Fruit fly (Drosophila melanogaster) whole organism, embryonic: ENCODE measurements around the gene CG14194.

Experiments
- ATbp ChIP-seq: fragments of 200-800 bp; sonication (Bioruptor generic); optimal IDR thresholded peaks from 2 replicates; lab custom pipeline; 2017; ENCODE audit warnings: missing biosample characterization, mild to moderate bottlenecking, missing genetic modification characterization, missing genetic modification reagents
- Ada2b ChIP-seq: fragments of 200-800 bp; sonication (Bioruptor generic); IDR thresholded peaks from 2 replicates; pipeline ENCODE4 v1.3.6; 2022; ENCODE audit warnings: missing biosample characterization, missing genetic modification characterization
- Bdp1 ChIP-seq: fragments of 200-800 bp; sonication (Bioruptor generic); optimal IDR thresholded peaks from 3 replicates; lab custom pipeline; 2016; ENCODE audit warnings: missing biosample characterization, missing genetic modification characterization
- C15 ChIP-seq: fragments of 200-800 bp; sonication (Bioruptor generic); IDR thresholded peaks from 3 replicates; pipeline ENCODE4 v1.3.6; 2022; ENCODE audit warnings: missing biosample characterization, missing genetic modification characterization
- CG11093 ChIP-seq: fragments of 200-800 bp; sonication (Bioruptor generic); IDR thresholded peaks from 3 replicates; pipeline ENCODE4 v1.3.6; 2022; ENCODE audit warnings: missing biosample characterization, missing genetic modification characterization
- CG11696 ChIP-seq: fragments of 200-800 bp; sonication (Bioruptor generic); IDR thresholded peaks from 2 replicates; pipeline ENCODE4 v1.3.6; 2022; ENCODE audit warnings: missing biosample characterization, missing genetic modification characterization
- CG12391 ChIP-seq: fragments of 200-800 bp; sonication (Bioruptor generic); optimal IDR thresholded peaks from 3 replicates; lab custom pipeline; 2018; ENCODE audit warnings: missing biosample characterization, mild to moderate bottlenecking, missing genetic modification characterization, moderate library complexity
- CG14710 ChIP-seq: fragments of 200-800 bp; sonication (Bioruptor generic); optimal IDR thresholded peaks from 3 replicates; lab custom pipeline; 2019; ENCODE audit warnings: missing biosample characterization, mild to moderate bottlenecking, missing genetic modification characterization, moderate library complexity
- CG16779 ChIP-seq: fragments of 200-800 bp; sonication (Bioruptor generic); IDR thresholded peaks from 2 replicates; pipeline ENCODE4 v1.3.6; 2022; ENCODE audit warnings: missing biosample characterization, missing genetic modification characterization
- CG16813 ChIP-seq: fragments of 200-800 bp; sonication (Bioruptor generic); IDR thresholded peaks from 3 replicates; pipeline ENCODE4 v1.3.6; 2022; ENCODE audit warnings: missing biosample characterization, missing genetic modification characterization; ENCODE audit not compliant: partially characterized antibody
- CG17361 ChIP-seq: fragments of 200-800 bp; sonication (Bioruptor generic); IDR thresholded peaks from 3 replicates; pipeline ENCODE4 v1.3.6; 2022; ENCODE audit warnings: missing biosample characterization, missing genetic modification characterization
- CG17829 ChIP-seq: fragments of 200-800 bp; optimal IDR thresholded peaks from 2 replicates; lab custom pipeline; 2019; ENCODE audit warnings: missing biosample characterization, mild to moderate bottlenecking, missing genetic modification characterization, moderate library complexity
- CG2202 ChIP-seq: fragments of 200-800 bp; sonication (Bioruptor generic); optimal IDR thresholded peaks from 2 replicates; lab custom pipeline; 2018; ENCODE audit warnings: missing biosample characterization, mild to moderate bottlenecking, missing genetic modification characterization
- CG3065 ChIP-seq: fragments of 200-800 bp; sonication (Bioruptor generic); optimal IDR thresholded peaks from 2 replicates; lab custom pipeline; 2016; ENCODE audit warnings: missing biosample characterization, missing genetic modification characterization
- CG31388 ChIP-seq: fragments of 200-800 bp; sonication (Bioruptor generic); optimal IDR thresholded peaks from 2 replicates; lab custom pipeline; 2016; ENCODE audit warnings: missing biosample characterization, missing genetic modification characterization
- CG4707 ChIP-seq: fragments of 200-800 bp; sonication (Bioruptor generic); optimal IDR thresholded peaks from 2 replicates; lab custom pipeline; 2018; ENCODE audit warnings: missing biosample characterization, mild to moderate bottlenecking, missing genetic modification characterization, moderate library complexity
- CG6254 ChIP-seq: fragments of 200-800 bp; sonication (Bioruptor generic); optimal IDR thresholded peaks from 3 replicates; lab custom pipeline; 2017; ENCODE audit warnings: mild to moderate bottlenecking, missing biosample characterization, missing genetic modification reagents, missing genetic modification characterization
- CG6272 ChIP-seq: fragments of 200-800 bp; sonication (Bioruptor generic); IDR thresholded peaks from 2 replicates; pipeline ENCODE4 v1.3.6; 2022; ENCODE audit warnings: missing biosample characterization, missing genetic modification characterization
- CG6683 ChIP-seq: fragments of 200-800 bp; sonication (Bioruptor generic); optimal IDR thresholded peaks from 2 replicates; lab custom pipeline; 2017; ENCODE audit warnings: missing biosample characterization, mild to moderate bottlenecking, missing genetic modification characterization, missing genetic modification reagents
- CG7928 ChIP-seq: fragments of 200-800 bp; sonication (Bioruptor generic); optimal IDR thresholded peaks from 2 replicates; lab custom pipeline; 2017; ENCODE audit warnings: missing biosample characterization, mild to moderate bottlenecking, missing genetic modification characterization
- CG7963 ChIP-seq: fragments of 200-800 bp; sonication (Bioruptor generic); IDR thresholded peaks from 3 replicates; pipeline ENCODE4 v1.3.6; 2022; ENCODE audit warnings: missing biosample characterization, missing genetic modification characterization; ENCODE audit not compliant: partially characterized antibody
- CG8765 ChIP-seq: fragments of 200-800 bp; sonication (Bioruptor generic); IDR thresholded peaks from 2 replicates; pipeline ENCODE4 v1.3.6; 2022; ENCODE audit warnings: missing biosample characterization, missing genetic modification characterization
- CG9876 ChIP-seq: fragments of 200-800 bp; sonication (Bioruptor generic); optimal IDR thresholded peaks from 2 replicates; lab custom pipeline; 2016; ENCODE audit warnings: missing biosample characterization, missing genetic modification characterization
- CkIIα-i1 ChIP-seq: fragments of 200-800 bp; sonication (Bioruptor generic); IDR thresholded peaks from 2 replicates; pipeline ENCODE4 v1.3.6; 2022; ENCODE audit warnings: missing biosample characterization, missing genetic modification characterization
- D19A ChIP-seq: fragments of 200-800 bp; optimal IDR thresholded peaks from 3 replicates; lab custom pipeline; 2019; ENCODE audit warnings: missing biosample characterization, mild to moderate bottlenecking, missing genetic modification characterization, moderate library complexity
- Dek ChIP-seq: fragments of 200-800 bp; sonication (Bioruptor generic); optimal IDR thresholded peaks from 3 replicates; lab custom pipeline; 2019; ENCODE audit warnings: missing biosample characterization, mild to moderate bottlenecking, missing genetic modification characterization, moderate library complexity
- Ets65A ChIP-seq: fragments of 200-800 bp; sonication (Bioruptor generic); peaks from one replicate; lab custom pipeline; 2016; ENCODE audit warnings: missing biosample characterization, missing genetic modification characterization
- H15 ChIP-seq: fragments of 200-800 bp; sonication (Bioruptor generic); IDR thresholded peaks from 3 replicates; pipeline ENCODE4 v1.3.6; 2022; ENCODE audit warnings: missing biosample characterization, missing genetic modification characterization
- MESR4 ChIP-seq: fragments of 200-800 bp; sonication (Bioruptor generic); optimal IDR thresholded peaks from 2 replicates; lab custom pipeline; 2018; ENCODE audit warnings: missing biosample characterization, mild to moderate bottlenecking, missing genetic modification characterization, moderate library complexity
- Med ChIP-seq: fragments of 200-800 bp; sonication (Bioruptor generic); peaks from one replicate; lab custom pipeline; 2016; ENCODE audit warnings: missing biosample characterization, missing genetic modification characterization, mild to moderate bottlenecking, inconsistent platforms, moderate library complexity
- Nf-YA ChIP-seq: fragments of 200-800 bp; sonication (Bioruptor generic); IDR thresholded peaks from 2 replicates; pipeline ENCODE4 v1.3.6; 2022; ENCODE audit warnings: missing biosample characterization, missing genetic modification characterization
- Sry-β ChIP-seq: fragments of 200-800 bp; sonication (Bioruptor generic); optimal IDR thresholded peaks from 2 replicates; lab custom pipeline; 2018; ENCODE audit warnings: missing biosample characterization, mild to moderate bottlenecking, missing genetic modification characterization, moderate library complexity
- Vsx1 ChIP-seq: fragments of 200-800 bp; sonication (Bioruptor generic); optimal IDR thresholded peaks from 2 replicates; lab custom pipeline; 2017; ENCODE audit warnings: missing biosample characterization, mild to moderate bottlenecking, missing genetic modification characterization, missing genetic modification reagents
- amos ChIP-seq: fragments of 200-800 bp; sonication (Bioruptor generic); IDR thresholded peaks from 2 replicates; pipeline ENCODE4 v1.3.6; 2022; ENCODE audit warnings: missing biosample characterization, missing genetic modification characterization; ENCODE audit not compliant: partially characterized antibody
- esg ChIP-seq: fragments of 200-800 bp; sonication (Bioruptor generic); conservative IDR thresholded peaks from 2 replicates; pipeline ENCODE4 v1.3.6; 2022; ENCODE audit warnings: missing biosample characterization, missing genetic modification characterization
- fd64A ChIP-seq: fragments of 200-800 bp; sonication (Bioruptor generic); optimal IDR thresholded peaks from 3 replicates; lab custom pipeline; 2018; ENCODE audit warnings: missing biosample characterization, mild to moderate bottlenecking, missing genetic modification characterization
- h ChIP-seq: fragments of >200 bp; optimal IDR thresholded peaks from 2 replicates; lab custom pipeline; 2017
- inv ChIP-seq: fragments of 200-800 bp; sonication (Bioruptor generic); IDR thresholded peaks from 2 replicates; pipeline ENCODE4 v1.3.6; 2022; ENCODE audit warnings: missing biosample characterization, missing genetic modification characterization; ENCODE audit not compliant: partially characterized antibody
- jigr1 ChIP-seq: fragments of 200-800 bp; sonication (Bioruptor generic); IDR thresholded peaks from 3 replicates; pipeline ENCODE4 v1.3.6; 2022; ENCODE audit warnings: missing biosample characterization, missing genetic modification characterization
- kah ChIP-seq: fragments of 200-800 bp; sonication (Bioruptor generic); optimal IDR thresholded peaks from 2 replicates; lab custom pipeline; 2018; ENCODE audit warnings: missing biosample characterization, mild to moderate bottlenecking, missing genetic modification characterization
- otp ChIP-seq: fragments of 200-800 bp; sonication (Bioruptor generic); IDR thresholded peaks from 3 replicates; pipeline ENCODE4, ENCODE4 v1.3.6; 2022; ENCODE audit warnings: missing biosample characterization, missing genetic modification characterization
- pb ChIP-seq: fragments of 200-800 bp; sonication (Bioruptor generic); optimal IDR thresholded peaks from 3 replicates; lab custom pipeline; 2016; ENCODE audit warnings: missing biosample characterization, missing genetic modification characterization
- pros ChIP-seq: fragments of 200-800 bp; sonication (Bioruptor generic); optimal IDR thresholded peaks from 3 replicates; lab custom pipeline; 2019; ENCODE audit warnings: missing biosample characterization, mild to moderate bottlenecking, missing genetic modification characterization, moderate library complexity
- sd ChIP-seq: fragments of 200-800 bp; sonication (Bioruptor generic); optimal IDR thresholded peaks from 3 replicates; lab custom pipeline; 2018; ENCODE audit warnings: missing biosample characterization, mild to moderate bottlenecking, missing genetic modification characterization, moderate library complexity
- sens ChIP-seq: fragments of 200-800 bp; sonication (Bioruptor generic); peaks from one replicate; lab custom pipeline; 2016; ENCODE audit warnings: missing biosample characterization, missing genetic modification characterization
- sob ChIP-seq: fragments of 200-800 bp; sonication (Bioruptor generic); IDR thresholded peaks from 2 replicates; pipeline ENCODE4 v1.3.6; 2022; ENCODE audit warnings: missing biosample characterization, missing genetic modification characterization
- sqz ChIP-seq: fragments of 200-800 bp; sonication (Bioruptor generic); optimal IDR thresholded peaks from 3 replicates; lab custom pipeline; 2018; ENCODE audit warnings: missing biosample characterization, mild to moderate bottlenecking, missing genetic modification characterization
- stc ChIP-seq: fragments of 200-800 bp; sonication (Bioruptor generic); IDR thresholded peaks from 2 replicates; pipeline ENCODE4 v1.3.6; 2022; ENCODE audit warnings: missing biosample characterization, missing genetic modification characterization
- vnd ChIP-seq: fragments of 200-800 bp; sonication (Bioruptor generic); IDR thresholded peaks from 3 replicates; pipeline ENCODE4 v1.3.6; 2022; ENCODE audit warnings: missing biosample characterization, missing genetic modification characterization; ENCODE audit not compliant: partially characterized antibody
- zf30C ChIP-seq: fragments of 200-800 bp; sonication (Bioruptor generic); optimal IDR thresholded peaks from 3 replicates; lab custom pipeline; 2018; ENCODE audit warnings: missing biosample characterization, mild to moderate bottlenecking, missing genetic modification characterization

The CG14194 gene

dm6 chrX:19165144-19166011 lies 28.0 kb upstream of the CG14194 start (continued):
- TF ChIP-seq zf30C (GFP tag; lab: Kevin White, UChicago) (no peak), jigr1 (GFP tag; lab: Robert Waterston, UW) (no peak), CG2202 (tag; lab: Kevin White, UChicago) (no peak), CG16779 (GFP tag; lab: Robert Waterston, UW) (no peak), esg (GFP tag; lab: Robert Waterston, UW) (no peak), CG7928 (GFP tag; lab: Kevin White, UChicago) (no peak), amos (GFP tag; lab: Robert Waterston, UW) (no peak), sens (GFP tag; lab: Kevin White, UChicago) (peak; percentile 73), Ets65A (GFP tag; lab: Kevin White, UChicago) (peak; percentile 75), otp (GFP tag; lab: Robert Waterston, UW) (no peak), Sry-β (no peak), pros (GFP tag; lab: Kevin White, UChicago) (no peak), CG9876 (GFP tag; lab: Kevin White, UChicago) (no peak), vnd (GFP tag; lab: Robert Waterston, UW) (no peak), CG16813 (GFP tag; lab: Robert Waterston, UW) (no peak), h (no peak), CG6272 (GFP tag; lab: Robert Waterston, UW) (no peak), D19A (tag; lab: Kevin White, UChicago) (no peak), CG11093 (GFP tag; lab: Robert Waterston, UW) (no peak), Vsx1 (GFP tag; lab: Kevin White, UChicago) (no peak), Nf-YA (GFP tag; lab: Robert Waterston, UW) (no peak), Ada2b (GFP tag; lab: Robert Waterston, UW) (no peak), CG3065 (GFP tag; lab: Kevin White, UChicago) (no peak), pb (GFP tag; lab: Kevin White, UChicago) (no peak), sob (GFP tag; lab: Robert Waterston, UW) (no peak), CG6254 (GFP tag; lab: Kevin White, UChicago) (no peak), CG4707 (GFP tag; lab: Kevin White, UChicago) (no peak), CG7963 (GFP tag; lab: Robert Waterston, UW) (no peak), kah (GFP tag; lab: Kevin White, UChicago) (no peak), stc (GFP tag; lab: Robert Waterston, UW) (no peak), ATbp (peak; percentile 19), H15 (GFP tag; lab: Robert Waterston, UW) (no peak), Dek (tag; lab: Kevin White, UChicago) (no peak), fd64A (GFP tag; lab: Kevin White, UChicago) (no peak), CG12391 (tag; lab: Kevin White, UChicago) (peak; percentile 18), C15 (GFP tag; lab: Robert Waterston, UW) (no peak), CG17829 (tag; lab: Kevin White, UChicago) (no peak), Med (peak; percentile 84), MESR4 (GFP tag; lab: Kevin White, UChicago) (no peak), CkIIα-i1 (GFP tag; lab: Robert Waterston, UW) (no peak), CG31388 (no peak), CG17361 (GFP tag; lab: Robert Waterston, UW) (0 out of 3 replicates have a peak, but pooled peaks have one; percentile 23), inv (GFP tag; lab: Robert Waterston, UW) (no peak), CG14710 (tag; lab: Kevin White, UChicago) (no peak), sqz (GFP tag; lab: Kevin White, UChicago) (no peak), CG6683 (GFP tag; lab: Kevin White, UChicago) (no peak), Bdp1 (GFP tag; lab: Kevin White, UChicago) (no peak), sd (tag; lab: Kevin White, UChicago) (no peak), CG8765 (GFP tag; lab: Robert Waterston, UW) (no peak), CG11696 (GFP tag; lab: Robert Waterston, UW) (no peak)
